Fruit fly (Drosophila melanogaster): ENCODE results near the gene Cyp12e1.
A peak's percentile ranks its signal among the peaks of the same experiment; 100 is the strongest.

Cyp12e1 gene

dm6 chr3R:10475949-10476348, 41.4 kb downstream of the Cyp12e1 start (continued):
- TF ChIP-seq dmrt99B (tag; optimal IDR thresholded peaks at IDR 0.05) (peak; percentile 15), Optix (GFP tag; IDR thresholded peaks at IDR 0.05) (no peak), pita (GFP tag; optimal IDR thresholded peaks at IDR 0.05) (no peak), Nf-YC (tag; optimal IDR thresholded peaks at IDR 0.05) (no peak), Antp (GFP tag; optimal IDR thresholded peaks at IDR 0.05) (no peak), CG4282 (GFP tag; optimal IDR thresholded peaks at IDR 0.05) (no peak), CG4404 (GFP tag; IDR thresholded peaks at IDR 0.05) (0 out of 2 replicates have a peak, but pooled peaks have one; percentile 26), jing (GFP tag; optimal IDR thresholded peaks at IDR 0.05) (no peak), Stat92E (GFP tag; optimal IDR thresholded peaks at IDR 0.05) (no peak), ci (GFP tag; IDR thresholded peaks at IDR 0.05) (no peak)

dm6 chr3R:10479439-10479838, 44.9 kb downstream of the Cyp12e1 start:
- TF ChIP-seq Hr39 (optimal IDR thresholded peaks at IDR 0.05) (peak; percentile 33), so (GFP tag; IDR thresholded peaks at IDR 0.05) (no peak), CG11456 (GFP tag; IDR thresholded peaks at IDR 0.05) (0 out of 3 replicates have a peak, but pooled peaks have one; percentile 30), crol (GFP tag; IDR thresholded peaks at IDR 0.05) (peak; percentile 43), hb (GFP tag; IDR thresholded peaks at IDR 0.05; ENCODE audit: partially characterized antibody) (no peak), esg (GFP tag; conservative IDR thresholded peaks at IDR 0.05) (no peak)

Data from whole organism, embryonic.